Fruit fly (Drosophila melanogaster) ovary, adult (tissue): ENCODE results near the gene CAH3.
A peak's percentile ranks its signal among the peaks of the same experiment; 100 is the strongest.

Experiments used
- CG17801 ChIP-seq: fragments of 200-800 bp; optimal IDR thresholded peaks from 2 replicates; lab custom pipeline; 2019; ENCODE audit warnings: missing biosample characterization, mild to moderate bottlenecking, missing genetic modification characterization, moderate library complexity; ENCODE audit not compliant: partially characterized antibody

CAH3 gene

DNA sequence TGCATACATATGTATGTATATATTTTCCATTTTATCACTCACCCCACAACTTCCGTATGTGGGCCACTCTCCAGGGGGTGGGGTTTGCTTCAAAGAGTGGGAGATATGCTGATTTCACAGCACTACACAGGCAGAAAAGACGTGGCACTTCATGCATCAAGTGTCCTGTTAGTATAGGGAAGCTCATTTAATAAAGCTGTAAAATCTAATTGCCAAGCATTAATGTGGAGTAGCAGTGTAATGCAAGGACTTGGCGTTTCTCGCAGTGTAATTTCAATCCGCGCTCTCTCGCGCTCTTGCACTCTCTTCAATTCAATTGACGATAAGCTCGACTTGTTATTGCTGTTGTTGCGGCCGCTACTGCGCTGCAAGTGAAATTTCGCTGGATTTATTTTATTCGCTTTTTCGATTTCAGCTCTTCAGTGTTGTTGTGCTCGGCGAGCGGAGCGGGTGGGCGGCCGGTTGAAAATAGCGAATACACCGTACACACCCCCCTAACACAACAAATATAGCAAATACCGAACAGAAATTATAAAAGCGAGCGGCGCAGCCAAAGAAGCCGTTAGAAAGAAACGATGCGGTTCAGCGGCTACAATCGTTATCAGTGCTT is 28.3 kb downstream of the CAH3 start, which contains the start of gene Hexo2:
Gene Hexo2 (plus strand): TSS at position 419 of the 610 bp plus-strand sequence.
- peak; percentile 99 for TF ChIP-seq CG17801 (GFP tag; lab: Kevin White, UChicago)

dm6 chrX:8714064-8715046 is 33.3 kb downstream of the CAH3 start, which contains the start of the genes CG2004 and CG1785:
Gene CG2004 (minus strand): TSS chrX:8714924.
Gene CG1785 (plus strand): TSS chrX:8714936.
- TF ChIP-seq CG17801 (GFP tag; lab: Kevin White, UChicago) = peak; percentile 92

DNA sequence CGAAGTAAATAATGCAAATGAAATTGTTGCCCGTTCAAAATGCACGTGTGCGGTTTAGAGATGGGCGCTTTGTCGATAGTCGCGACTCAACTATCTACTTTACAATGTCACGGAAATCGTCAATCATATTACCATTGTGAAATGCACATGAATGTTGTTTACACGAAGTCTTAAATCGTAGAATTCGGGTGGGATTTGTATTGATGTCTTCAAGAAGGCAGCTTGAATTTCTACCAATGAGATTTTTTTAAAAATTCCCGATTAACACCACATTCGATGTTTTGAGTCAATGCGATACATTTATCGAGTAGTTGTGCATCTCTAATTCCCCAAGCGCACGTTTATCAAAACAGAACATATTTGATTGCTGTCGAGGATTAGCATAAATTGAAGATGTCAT is 39.2 kb downstream of the CAH3 start, which contains the start of gene CG1789:
Gene CG1789 (plus strand): TSS at position 308 of the 400 bp plus-strand sequence.
- TF ChIP-seq CG17801 (GFP tag; lab: Kevin White, UChicago) = no peak

dm6 chrX:8721501-8721900 is 40.4 kb downstream of the CAH3 start:
- peak; percentile 7 for TF ChIP-seq CG17801 (GFP tag; lab: Kevin White, UChicago)

- no peak for TF ChIP-seq CG17801 (GFP tag; lab: Kevin White, UChicago)
These were observed 42.4 kb downstream of the CAH3 start for dm6 chrX:8723393-8723987.

DNA sequence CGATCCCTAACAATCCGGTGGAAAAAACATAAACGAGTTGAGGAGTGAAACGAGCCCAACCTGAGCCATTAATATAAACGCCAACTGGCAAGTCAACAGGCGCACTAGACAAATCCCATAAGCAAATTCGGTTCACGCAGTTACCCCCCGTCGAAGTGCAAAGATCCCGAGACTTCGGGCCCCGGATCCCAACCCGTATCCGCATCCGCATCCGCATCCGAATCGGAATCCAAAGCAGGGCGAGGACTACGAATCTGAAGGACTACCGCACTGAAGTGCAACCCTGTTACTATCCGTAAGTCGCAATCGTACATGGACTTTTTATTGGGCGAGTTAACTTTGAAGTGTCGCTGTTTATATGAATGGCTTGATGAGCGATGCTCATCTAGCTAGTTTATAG is 43.8 kb downstream of the CAH3 start:
- TF ChIP-seq CG17801 (GFP tag; lab: Kevin White, UChicago) = no peak

- no peak for TF ChIP-seq CG17801 (GFP tag; lab: Kevin White, UChicago)
These were observed 44.2 kb downstream of the CAH3 start for dm6 chrX:8725238-8725637.

- TF ChIP-seq CG17801 (GFP tag; lab: Kevin White, UChicago) = no peak
These were observed 45.8 kb downstream of the CAH3 start for dm6 chrX:8726816-8727215.

DNA sequence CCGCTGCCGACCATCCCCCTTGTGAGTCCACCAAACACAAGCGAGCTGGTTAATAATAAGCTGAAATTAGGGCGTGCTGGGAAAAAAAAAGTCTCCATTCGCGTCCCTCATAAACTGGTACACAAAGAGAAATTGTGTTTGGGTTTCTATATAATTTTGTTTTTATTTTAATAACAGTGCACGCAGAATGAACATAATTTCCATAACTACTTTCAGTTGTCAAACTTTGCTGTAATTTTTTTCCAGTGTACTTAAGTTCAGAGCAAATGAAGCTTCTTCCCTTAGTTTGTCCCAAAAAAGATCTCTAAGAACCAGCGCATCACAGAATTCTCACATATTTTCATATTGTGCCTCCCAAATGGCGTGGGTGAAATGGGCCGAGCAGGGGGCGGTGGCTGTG is 47.0 kb downstream of the CAH3 start:
- no peak for TF ChIP-seq CG17801 (GFP tag; lab: Kevin White, UChicago)

DNA sequence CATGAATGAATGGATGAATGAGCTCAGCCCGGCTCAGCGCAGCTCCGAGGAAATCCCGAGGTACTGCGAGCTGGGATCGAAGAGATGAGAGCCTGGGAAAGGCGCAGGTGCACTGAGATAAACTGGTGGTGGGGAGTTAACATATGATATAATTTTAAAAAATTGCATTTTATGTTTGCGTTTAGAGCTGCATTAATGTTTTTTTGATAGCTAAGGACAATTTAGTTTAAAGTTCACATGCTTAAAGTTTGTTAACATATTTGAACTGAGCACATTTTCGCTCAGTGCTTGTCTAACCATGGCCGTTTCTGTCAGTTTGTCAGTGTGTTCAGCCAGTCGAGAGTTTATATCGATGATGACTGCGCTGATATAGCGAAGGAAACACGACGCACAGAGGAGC is 49.3 kb downstream of the CAH3 start:
- no peak for TF ChIP-seq CG17801 (GFP tag; lab: Kevin White, UChicago)

DNA sequence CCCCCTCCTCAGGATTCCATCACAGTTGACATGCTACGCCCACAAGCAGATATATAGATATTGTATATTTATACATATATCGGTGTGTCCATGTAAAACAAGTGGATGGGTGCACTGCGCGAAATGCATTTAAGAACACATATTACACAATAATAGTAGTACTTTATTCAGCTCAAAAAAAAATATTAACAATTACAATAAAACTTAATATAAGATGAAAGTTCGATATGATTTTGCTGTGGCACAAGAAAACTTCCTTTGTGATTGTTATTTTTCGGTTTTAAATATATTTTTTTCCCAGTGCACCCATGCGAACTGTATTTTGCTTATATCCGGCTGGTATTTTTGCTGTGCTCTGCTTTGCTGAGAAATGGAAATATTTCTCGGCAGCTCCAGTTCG is 50.4 kb downstream of the CAH3 start:
- TF ChIP-seq CG17801 (GFP tag; lab: Kevin White, UChicago) = no peak

DNA sequence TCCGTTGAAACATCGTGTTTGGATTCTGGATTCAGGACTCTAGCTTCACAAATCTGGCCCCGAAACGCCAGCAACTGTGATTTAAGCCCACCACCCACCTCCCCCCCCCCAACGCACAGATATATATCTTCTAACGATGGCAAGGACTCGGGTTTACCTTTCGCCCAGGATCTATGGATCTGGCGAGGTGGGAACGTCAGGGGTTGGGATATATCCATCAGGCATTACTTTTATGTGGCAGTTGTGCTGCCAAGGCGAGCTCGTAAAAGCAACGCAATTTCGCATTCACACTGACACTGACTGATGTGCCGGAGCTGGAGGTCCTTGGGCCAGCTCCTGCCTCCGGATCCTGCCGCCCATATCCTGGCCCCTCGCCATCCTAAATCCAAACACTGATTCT is 51.3 kb downstream of the CAH3 start:
- no peak for TF ChIP-seq CG17801 (GFP tag; lab: Kevin White, UChicago)
